Worm (Caenorhabditis elegans) whole organism, L3 larva: Measurements from ENCODE around the gene Y65A5A.24.

ENCODE experiments used
- R02D3.7 ChIP-seq: fragments of 150-350 bp; optimal IDR thresholded peaks from 2 replicates; lab custom pipeline; 2014; ENCODE audit warnings: missing biosample characterization, missing genetic modification characterization
- ZK546.5 ChIP-seq: sonication (generic microtip); optimal IDR thresholded peaks from 2 replicates; lab custom pipeline; 2017; ENCODE audit warnings: missing biosample characterization, missing genetic modification characterization
- aly-2 ChIP-seq: fragments of 150-350 bp; optimal IDR thresholded peaks from 2 replicates; lab custom pipeline; 2014; ENCODE audit warnings: missing biosample characterization, missing genetic modification characterization
- ama-1 ChIP-seq: fragments of 150-350 bp; optimal IDR thresholded peaks from 2 replicates; lab custom pipeline; 2018
- ceh-82 ChIP-seq: fragments of 150-350 bp; optimal IDR thresholded peaks from 2 replicates; lab custom pipeline; 2014; ENCODE audit warnings: missing biosample characterization, missing genetic modification characterization
- ceh-9 ChIP-seq: sonication (generic microtip); optimal IDR thresholded peaks from 2 replicates; lab custom pipeline; 2018; ENCODE audit warnings: missing biosample characterization, missing genetic modification characterization
- egl-5 ChIP-seq: fragments of 150-350 bp; optimal IDR thresholded peaks from 2 replicates; lab custom pipeline; 2017; ENCODE audit warnings: missing biosample characterization, missing genetic modification reagents, missing genetic modification characterization, inconsistent platforms
- elt-1 ChIP-seq: fragments of 150-350 bp; optimal IDR thresholded peaks from 2 replicates; lab custom pipeline; 2014; ENCODE audit warnings: missing biosample characterization, missing genetic modification characterization
- elt-2 ChIP-seq: sonication (generic microtip); optimal IDR thresholded peaks from 2 replicates; lab custom pipeline; 2016; ENCODE audit warnings: missing genetic modification reagents, mild to moderate bottlenecking, missing genetic modification characterization, missing compliant biosample characterization
- elt-3 ChIP-seq, 3 experiments: fragments of 150-350 bp in 1 of 3; sonication (generic microtip) in 2 of 3; optimal IDR thresholded peaks; 2 replicates in 2 of 3; 4 replicates in 1 of 3; lab custom pipeline; 2014 to 2017; ENCODE audit warnings: missing biosample characterization in 3 of 3, missing genetic modification characterization in 3 of 3
- eor-1 ChIP-seq, 2 experiments: fragments of 150-350 bp; optimal IDR thresholded peaks; 2 replicates each; lab custom pipeline; 2014 to 2018; ENCODE audit warnings: missing biosample characterization in 2 of 2, missing genetic modification characterization in 2 of 2
- fkh-10 ChIP-seq: sonication (generic microtip); optimal IDR thresholded peaks from 2 replicates; lab custom pipeline; 2017; ENCODE audit warnings: missing biosample characterization, missing genetic modification reagents, missing genetic modification characterization
- fkh-2 ChIP-seq: fragments of 150-350 bp; optimal IDR thresholded peaks from 2 replicates; lab custom pipeline; 2014; ENCODE audit warnings: missing biosample characterization, missing genetic modification reagents, missing genetic modification characterization
- fos-1 ChIP-seq: fragments of 150-350 bp; optimal IDR thresholded peaks from 2 replicates; lab custom pipeline; 2014; ENCODE audit warnings: missing biosample characterization, missing genetic modification characterization
- hmg-11 ChIP-seq: sonication (generic microtip); optimal IDR thresholded peaks from 2 replicates; lab custom pipeline; 2016; ENCODE audit warnings: missing genetic modification characterization, missing compliant biosample characterization
- jun-1 ChIP-seq: fragments of 150-350 bp; optimal IDR thresholded peaks from 2 replicates; lab custom pipeline; 2014; ENCODE audit warnings: missing biosample characterization, missing genetic modification reagents, missing genetic modification characterization
- lin-15B ChIP-seq: fragments of 150-350 bp; optimal IDR thresholded peaks from 2 replicates; lab custom pipeline; 2014; ENCODE audit warnings: missing biosample characterization, missing genetic modification characterization
- lin-39 ChIP-seq: fragments of 150-350 bp; optimal IDR thresholded peaks from 2 replicates; lab custom pipeline; 2018; ENCODE audit warnings: missing biosample characterization, missing genetic modification reagents, missing genetic modification characterization
- lsy-12 ChIP-seq: sonication (generic microtip); optimal IDR thresholded peaks from 2 replicates; lab custom pipeline; 2016; ENCODE audit warnings: mild to moderate bottlenecking, missing genetic modification characterization, missing compliant biosample characterization
- mdl-1 ChIP-seq: fragments of 150-350 bp; optimal IDR thresholded peaks from 2 replicates; lab custom pipeline; 2014; ENCODE audit warnings: missing biosample characterization, missing genetic modification characterization
- mml-1 ChIP-seq: fragments of 150-350 bp; sonication (generic microtip); optimal IDR thresholded peaks from 3 replicates; lab custom pipeline; 2014; ENCODE audit warnings: missing biosample characterization, missing genetic modification characterization
- nfya-1 ChIP-seq: sonication (generic microtip); optimal IDR thresholded peaks from 2 replicates; lab custom pipeline; 2017; ENCODE audit warnings: missing genetic modification characterization, mild to moderate bottlenecking, missing compliant biosample characterization, antibody characterized with exemption, moderate library complexity; ENCODE audit not compliant: insufficient read depth
- nhr-12 ChIP-seq: fragments of 150-350 bp; optimal IDR thresholded peaks from 2 replicates; lab custom pipeline; 2014; ENCODE audit warnings: missing biosample characterization, missing genetic modification characterization
- nhr-23 ChIP-seq: fragments of 150-350 bp; optimal IDR thresholded peaks from 2 replicates; lab custom pipeline; 2014; ENCODE audit warnings: missing biosample characterization, missing genetic modification reagents, missing genetic modification characterization
- nhr-237 ChIP-seq: fragments of 150-350 bp; optimal IDR thresholded peaks from 2 replicates; lab custom pipeline; 2014; ENCODE audit warnings: missing biosample characterization, missing genetic modification characterization
- nhr-25 ChIP-seq: sonication (generic microtip); optimal IDR thresholded peaks from 2 replicates; lab custom pipeline; 2017; ENCODE audit warnings: missing biosample characterization, missing genetic modification characterization
- nhr-28 ChIP-seq: fragments of 150-350 bp; optimal IDR thresholded peaks from 2 replicates; lab custom pipeline; 2014; ENCODE audit warnings: missing biosample characterization, missing genetic modification characterization
- nhr-43 ChIP-seq: sonication (generic microtip); optimal IDR thresholded peaks from 2 replicates; lab custom pipeline; 2016; ENCODE audit warnings: mild to moderate bottlenecking, missing genetic modification characterization, missing compliant biosample characterization; ENCODE audit not compliant: poor library complexity, severe bottlenecking
- nhr-67 ChIP-seq: fragments of 150-350 bp; optimal IDR thresholded peaks from 2 replicates; lab custom pipeline; 2014; ENCODE audit warnings: missing biosample characterization, missing genetic modification characterization
- nhr-76 ChIP-seq: fragments of 150-350 bp; sonication (generic microtip); optimal IDR thresholded peaks from 5 replicates; lab custom pipeline; 2014; ENCODE audit warnings: missing biosample characterization, missing genetic modification characterization
- nhr-77 ChIP-seq: fragments of 150-350 bp; optimal IDR thresholded peaks from 2 replicates; lab custom pipeline; 2014; ENCODE audit warnings: missing biosample characterization, missing genetic modification characterization
- pha-4 ChIP-seq: fragments of 150-350 bp; optimal IDR thresholded peaks from 2 replicates; lab custom pipeline; 2014; ENCODE audit warnings: missing biosample characterization, missing genetic modification reagents, missing genetic modification characterization
- pqm-1 ChIP-seq: fragments of 150-350 bp; optimal IDR thresholded peaks from 2 replicates; lab custom pipeline; 2017; ENCODE audit warnings: missing biosample characterization, missing genetic modification characterization, inconsistent platforms
- sea-2 ChIP-seq: fragments of 150-350 bp; sonication (generic microtip); optimal IDR thresholded peaks from 4 replicates; lab custom pipeline; 2014; ENCODE audit warnings: missing biosample characterization, missing genetic modification reagents, missing genetic modification characterization
- skn-1 ChIP-seq: fragments of 150-350 bp; optimal IDR thresholded peaks from 2 replicates; lab custom pipeline; 2014; ENCODE audit warnings: missing biosample characterization, missing genetic modification characterization
- snpc-4 ChIP-seq: fragments of 150-350 bp; optimal IDR thresholded peaks from 2 replicates; lab custom pipeline; 2014; ENCODE audit warnings: missing biosample characterization, missing genetic modification characterization
- tbx-2 ChIP-seq: sonication (generic microtip); optimal IDR thresholded peaks from 2 replicates; lab custom pipeline; 2016; ENCODE audit warnings: mild to moderate bottlenecking, missing genetic modification characterization, missing compliant biosample characterization
- unc-39 ChIP-seq: sonication (generic microtip); optimal IDR thresholded peaks from 4 replicates; lab custom pipeline; 2017; ENCODE audit warnings: missing biosample characterization, missing genetic modification characterization
- unc-62 ChIP-seq: fragments of 150-350 bp; sonication (generic microtip); optimal IDR thresholded peaks from 4 replicates; lab custom pipeline; 2014; ENCODE audit warnings: missing biosample characterization, missing genetic modification reagents, missing genetic modification characterization
- zag-1 ChIP-seq: fragments of 150-350 bp; optimal IDR thresholded peaks from 2 replicates; lab custom pipeline; 2014; ENCODE audit warnings: missing biosample characterization, missing genetic modification characterization
- ztf-4 ChIP-seq: fragments of 150-350 bp; optimal IDR thresholded peaks from 2 replicates; lab custom pipeline; 2014; ENCODE audit warnings: missing biosample characterization, missing genetic modification characterization

The Y65A5A.24 gene

DNA sequence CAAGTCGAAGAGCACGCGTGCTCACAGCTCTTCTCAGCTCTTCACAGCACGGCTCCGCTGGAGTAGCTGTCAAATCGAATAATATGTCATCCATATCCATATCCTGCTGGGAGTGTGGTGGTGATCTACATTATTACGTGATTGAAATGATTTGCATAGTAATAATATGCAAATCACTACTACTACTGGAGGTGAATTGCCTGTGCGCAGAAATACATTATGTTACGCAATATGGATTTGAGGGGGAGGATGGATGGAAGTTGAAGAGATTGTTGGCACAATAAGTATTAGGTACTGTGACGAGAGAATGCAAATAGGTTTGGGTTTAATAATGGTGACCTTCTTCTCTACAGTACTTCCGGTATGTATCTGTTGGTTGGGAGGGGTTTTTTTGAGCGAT lies 9.5 kb downstream of the Y65A5A.24 start:
- TF ChIP-seq ceh-82 (tag; lab: Kevin White, UChicago) (no peak), mdl-1 (no peak), nhr-23 (tag; lab: Kevin White, UChicago) (no peak), elt-2 (tag; lab: Kevin White, UChicago) (no peak), elt-1 (tag; lab: Kevin White, UChicago) (no peak), nhr-43 (no peak), nhr-25 (tag; lab: Kevin White, UChicago) (no peak), nhr-67 (tag; lab: Kevin White, UChicago) (no peak), pha-4 (no peak), fos-1 (tag; lab: Kevin White, UChicago) (no peak), R02D3.7 (tag; lab: Kevin White, UChicago) (no peak), ceh-9 (tag; lab: Kevin White, UChicago) (no peak), fkh-2 (tag; lab: Kevin White, UChicago) (no peak), lin-39 (no peak), egl-5 (tag; lab: Kevin White, UChicago) (no peak), aly-2 (tag; lab: Kevin White, UChicago) (no peak), nhr-237 (tag; lab: Kevin White, UChicago) (no peak), jun-1 (no peak), unc-62 (GFP tag; lab: Kevin White, UChicago) (no peak), zag-1 (tag; lab: Kevin White, UChicago) (no peak)

DNA sequence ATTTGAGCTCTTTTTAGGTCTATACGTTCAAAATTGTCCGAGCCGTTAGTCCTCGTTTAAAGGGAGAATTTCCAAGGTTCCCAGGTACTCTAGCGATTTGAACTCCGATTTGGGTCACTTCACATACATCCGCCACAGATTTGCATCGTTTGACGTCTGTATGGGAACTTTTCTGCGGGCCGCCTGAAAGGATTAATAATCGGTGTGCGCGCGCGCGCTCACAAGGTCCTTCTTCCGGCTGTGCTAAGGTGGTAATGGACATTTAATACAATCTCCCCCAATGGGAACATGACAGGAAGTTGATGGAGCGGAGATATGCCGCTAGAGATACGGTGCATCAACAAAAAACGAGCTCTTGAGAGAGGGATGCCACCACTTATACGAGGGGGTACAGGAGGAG lies 14.0 kb downstream of the Y65A5A.24 start:
- TF ChIP-seq aly-2 (tag; lab: Kevin White, UChicago) = no peak
- no peak for TF ChIP-seq skn-1 (tag; lab: Kevin White, UChicago)
- TF ChIP-seq, all 47 proteins: peak for 0

DNA sequence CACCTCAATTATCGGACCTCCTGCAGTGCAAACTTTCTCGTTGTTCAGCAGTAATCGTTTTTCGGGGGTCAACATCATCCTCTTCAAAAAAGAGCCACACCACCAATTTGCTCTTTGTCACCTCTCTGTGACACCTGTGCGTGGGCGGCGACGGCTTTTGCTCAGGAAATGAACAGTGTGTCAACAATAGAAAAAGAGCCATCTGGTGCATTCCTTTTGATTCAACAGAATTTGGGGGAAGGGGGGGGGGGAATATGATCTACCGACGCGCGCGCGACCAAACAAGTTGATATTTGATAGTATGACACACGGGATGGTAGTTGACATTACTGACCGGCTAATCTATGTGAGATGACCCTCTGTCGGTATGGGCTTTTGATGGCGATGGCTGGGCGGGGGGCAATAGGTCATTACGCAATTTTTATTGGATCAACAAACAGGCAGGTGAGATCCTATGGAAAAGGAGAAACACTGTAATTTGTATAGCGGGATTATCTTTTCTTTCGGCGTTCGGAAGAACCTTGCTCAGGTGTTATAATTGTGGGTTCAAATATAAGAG lies 16.4 kb downstream of the Y65A5A.24 start:
- TF ChIP-seq nhr-76 (tag; lab: Kevin White, UChicago) (no peak), pha-4 (peak; percentile 2)

DNA sequence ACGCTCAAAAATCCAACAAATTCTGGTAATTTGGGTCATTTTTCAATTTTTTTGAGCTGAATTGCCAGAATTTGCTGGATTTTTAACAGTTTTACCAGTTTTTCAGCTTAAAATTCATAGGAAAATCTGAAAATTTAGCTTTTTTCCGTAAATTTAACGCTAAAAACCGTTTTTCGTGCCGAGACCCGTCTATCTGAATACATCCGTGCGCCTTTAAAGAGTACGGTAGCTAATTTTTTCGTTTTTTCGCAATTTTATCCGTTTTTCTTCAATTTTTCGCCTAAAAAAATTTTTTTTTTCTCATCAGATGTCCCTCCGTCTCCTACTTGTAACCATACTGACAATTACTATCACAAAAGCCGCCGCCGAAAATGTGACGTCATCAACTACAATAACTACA lies 17.9 kb downstream of the Y65A5A.24 start, which contains the start of gene Y65A5A.2:
Gene Y65A5A.2, plus strand, starts transcription at position 308 of the 400 bp plus-strand sequence.
- TF ChIP-seq ZK546.5 (no peak), tbx-2 (tag; lab: Kevin White, UChicago) (no peak), ama-1 (no peak), sea-2 (GFP tag; lab: Kevin White, UChicago) (no peak), unc-62 (GFP tag; lab: Kevin White, UChicago) (no peak), lin-39 (no peak), nhr-28 (tag; lab: Kevin White, UChicago) (no peak), zag-1 (tag; lab: Kevin White, UChicago) (no peak), pqm-1 (no peak)

DNA sequence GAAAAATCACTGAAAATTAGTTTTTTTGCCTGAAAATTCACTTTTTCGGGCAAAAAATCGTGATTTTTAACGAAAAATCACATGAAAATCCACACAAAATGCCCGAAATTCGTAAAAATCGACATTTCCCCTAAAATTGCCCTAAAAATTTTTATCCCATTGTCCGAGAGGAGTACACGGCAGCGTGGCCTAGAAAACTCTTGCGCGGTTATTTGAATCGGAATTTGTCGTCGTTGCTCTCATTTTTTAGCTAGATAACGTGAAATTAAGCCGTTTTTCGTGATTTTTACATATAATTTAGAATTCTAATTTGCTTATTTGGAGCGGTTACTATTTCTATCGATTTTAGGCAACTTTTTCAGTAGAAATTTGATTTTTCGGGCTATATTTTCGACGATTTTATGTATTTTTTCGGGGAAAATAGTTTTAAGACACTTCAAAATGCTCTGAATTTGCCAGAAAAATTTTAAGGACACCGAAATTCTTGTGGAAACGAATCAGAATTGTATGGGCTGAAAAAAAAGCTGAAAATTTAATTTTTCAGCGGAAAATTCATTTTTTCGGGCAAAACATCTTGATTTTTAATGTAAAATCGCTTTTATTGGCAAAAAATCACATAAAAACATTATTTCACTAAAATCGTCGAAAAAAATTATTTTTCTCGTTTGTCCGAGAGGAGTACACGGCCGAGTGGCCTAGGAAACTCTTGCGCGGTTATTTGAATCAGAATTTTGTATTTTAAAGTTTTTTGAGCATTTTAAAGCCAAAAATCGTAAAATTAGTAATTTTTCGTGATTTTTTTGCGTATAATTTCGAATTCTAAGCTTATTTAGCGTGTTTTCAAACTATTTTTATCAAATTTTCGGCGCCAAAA lies 21.6 kb downstream of the Y65A5A.24 start:
- TF ChIP-seq mml-1 (tag; lab: Kevin White, UChicago) (no peak), hmg-11 (peak; percentile 3), aly-2 (tag; lab: Kevin White, UChicago) (no peak), lin-15B (tag; lab: Kevin White, UChicago) (peak; percentile 72), pha-4 (peak; percentile 64), nfya-1 (tag; lab: Kevin White, UChicago) (peak; percentile 64), pqm-1 (no peak), tbx-2 (tag; lab: Kevin White, UChicago) (peak; percentile 14), nhr-12 (no peak), nhr-23 (tag; lab: Kevin White, UChicago) (peak; percentile 82), fkh-10 (no peak), lsy-12 (tag; lab: Kevin White, UChicago) (peak; percentile 67), zag-1 (tag; lab: Kevin White, UChicago) (no peak), nhr-43 (peak; percentile 95), snpc-4 (tag; lab: Kevin White, UChicago) (peak; percentile 54), elt-2 (tag; lab: Kevin White, UChicago) (peak; percentile 5), skn-1 (tag; lab: Kevin White, UChicago) (peak; percentile 42), nhr-25 (tag; lab: Kevin White, UChicago) (peak; percentile 42), nhr-77 (no peak), ZK546.5 (no peak), eor-1 (tag; optimal IDR thresholded peaks at IDR 0.05; lab: Kevin White, UChicago) (peak in 1 of 2 experiments; percentile 62), elt-3 (tag; optimal IDR thresholded peaks at IDR 0.05; lab: Kevin White, UChicago) (no peak), unc-39 (tag; lab: Kevin White, UChicago) (no peak), jun-1 (no peak), ztf-4 (no peak), R02D3.7 (tag; lab: Kevin White, UChicago) (peak; percentile 10), mdl-1 (no peak), ceh-82 (tag; lab: Kevin White, UChicago) (no peak)
